Fruit fly (Drosophila melanogaster): ENCODE measurements around the gene ssx.

The ssx gene

DNA sequence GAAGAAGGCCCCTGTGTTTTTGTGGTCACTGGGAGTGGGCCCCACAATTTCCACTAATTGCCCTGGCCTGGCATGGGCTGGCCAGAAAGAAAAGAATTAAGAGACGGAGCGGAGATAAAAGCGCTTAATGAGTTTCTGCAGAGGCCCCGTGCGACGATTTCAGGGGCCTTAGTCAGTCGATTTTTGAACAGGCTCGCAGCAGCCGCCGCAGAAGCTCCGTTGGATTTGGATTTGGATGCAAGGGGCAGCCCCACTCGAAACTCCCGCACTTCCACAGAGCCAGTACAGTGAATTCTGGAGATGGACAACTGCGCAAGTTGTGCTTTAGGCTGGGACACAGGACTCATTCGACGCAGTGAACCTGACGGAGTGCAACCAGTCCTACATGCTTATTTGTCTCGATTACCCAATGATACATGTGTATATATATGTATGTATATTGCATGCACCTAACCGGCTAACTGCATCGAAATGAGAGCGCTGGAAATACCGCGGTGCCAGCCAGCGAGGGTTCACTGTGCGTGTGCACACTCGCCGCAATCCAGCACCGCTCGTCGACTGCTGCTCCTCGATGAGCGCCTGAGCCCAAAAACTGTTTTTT, 28.2 kb downstream of the ssx start (continued):
- TF ChIP-seq D19B (GFP tag; optimal IDR thresholded peaks at IDR 0.05) (peak; percentile 43), otp (GFP tag; IDR thresholded peaks at IDR 0.05) (peak; percentile 62; the same call in 2 of the 3 replicates), CG18476 (GFP tag; optimal IDR thresholded peaks at IDR 0.05) (peak; percentile 33), sima (GFP tag; optimal IDR thresholded peaks at IDR 0.05) (no peak), ATbp (GFP tag; optimal IDR thresholded peaks at IDR 0.05) (peak; percentile 15), GATAe (GFP tag; conservative IDR thresholded peaks at IDR 0.05) (no peak), nmo (GFP tag; optimal IDR thresholded peaks at IDR 0.05) (peak; percentile 73), wor (GFP tag; IDR thresholded peaks at IDR 0.05) (peak; percentile 47; the same call in 1 of the 2 replicates), stc (GFP tag; IDR thresholded peaks at IDR 0.05) (peak; percentile 29; the same call in 1 of the 2 replicates), odd (GFP tag; optimal IDR thresholded peaks at IDR 0.05) (peak; percentile 39), slou (GFP tag; optimal IDR thresholded peaks at IDR 0.05) (no peak), CG12769 (tag; optimal IDR thresholded peaks at IDR 0.05) (no peak), NC2α (GFP tag; optimal IDR thresholded peaks at IDR 0.05) (peak; percentile 3), CHES-1-like (GFP tag; optimal IDR thresholded peaks at IDR 0.05) (no peak), fd96Cb (tag; optimal IDR thresholded peaks at IDR 0.05) (peak; percentile 71), Sin3A (optimal IDR thresholded peaks at IDR 0.05) (no peak), al (GFP tag; IDR thresholded peaks at IDR 0.05) (peak; percentile 52), CG18764 (GFP tag; optimal IDR thresholded peaks at IDR 0.05) (peak; percentile 8), cad (GFP tag; optimal IDR thresholded peaks at IDR 0.05) (no peak), klu (GFP tag; IDR thresholded peaks at IDR 0.05) (peak; percentile 32; the same call in 1 of the 2 replicates), CG34376 (GFP tag; optimal IDR thresholded peaks at IDR 0.05) (no peak), ro (GFP tag; IDR thresholded peaks at IDR 0.05) (peak; percentile 24; the same call in 1 of the 2 replicates), maf-S (GFP tag; optimal IDR thresholded peaks at IDR 0.05) (peak; percentile 30), CG7357 (GFP tag; IDR thresholded peaks at IDR 0.05) (peak; percentile 74; the same call in 2 of the 3 replicates), CG17385 (GFP tag; optimal IDR thresholded peaks at IDR 0.05) (peak; percentile 50), CG11560 (tag; IDR thresholded peaks at IDR 0.05) (peak; percentile 51; the same call in 1 of the 3 replicates), NFAT (GFP tag; IDR thresholded peaks at IDR 0.05) (peak; percentile 53), Dfd (GFP tag; optimal IDR thresholded peaks at IDR 0.05) (no peak), CG14441 (GFP tag; IDR thresholded peaks at IDR 0.05) (peak; percentile 70), esg (GFP tag; conservative IDR thresholded peaks at IDR 0.05) (peak; percentile 77), CG11504 (tag; optimal IDR thresholded peaks at IDR 0.05) (peak; percentile 56), Optix (GFP tag; IDR thresholded peaks at IDR 0.05) (peak; percentile 75), CG6689 (GFP tag; IDR thresholded peaks at IDR 0.05) (peak; percentile 73; the same call in 1 of the 2 replicates), ssp (GFP tag; IDR thresholded peaks at IDR 0.05) (peak; percentile 58; the same call in 1 of the 2 replicates), pita (GFP tag; optimal IDR thresholded peaks at IDR 0.05) (no peak), CG1603 (tag; optimal IDR thresholded peaks at IDR 0.05) (peak; percentile 81), unpg (GFP tag; optimal IDR thresholded peaks at IDR 0.05) (peak; percentile 59), Mrtf (GFP tag; IDR thresholded peaks at IDR 0.05) (peak; percentile 64; the same call in 2 of the 3 replicates), Rfx (GFP tag; IDR thresholded peaks at IDR 0.05) (peak; percentile 78), nerfin-1 (tag; optimal IDR thresholded peaks at IDR 0.05) (peak; percentile 24), CG15073 (GFP tag; optimal IDR thresholded peaks at IDR 0.05) (no peak), CG34422 (GFP tag; IDR thresholded peaks at IDR 0.05) (peak; percentile 53; the same call in 1 of the 3 replicates), Hr3 (GFP tag; optimal IDR thresholded peaks at IDR 0.05) (peak; percentile 63), CG10209 (GFP tag; optimal IDR thresholded peaks at IDR 0.05) (peak; percentile 64), CG5245 (GFP tag; optimal IDR thresholded peaks at IDR 0.05) (no peak), oc (tag; optimal IDR thresholded peaks at IDR 0.05) (no peak), CG11696 (GFP tag; IDR thresholded peaks at IDR 0.05) (peak; percentile 50; the same call in 1 of the 2 replicates), CG10274 (GFP tag; optimal IDR thresholded peaks at IDR 0.05) (peak; percentile 4), ap (GFP tag; IDR thresholded peaks at IDR 0.05) (peak; percentile 31; the same call in 1 of the 2 replicates), Lim3 (GFP tag; IDR thresholded peaks at IDR 0.05) (peak; percentile 25; the same call in 1 of the 2 replicates), Atf3 (GFP tag; optimal IDR thresholded peaks at IDR 0.05) (peak; percentile 31)

Measured in whole organism, embryonic.